Fruit fly (Drosophila melanogaster) whole organism, wandering third instar larva: ENCODE measurements around the gene Trmt61.

Source experiments
- Abd-B ChIP-seq: fragments of >200 bp; optimal IDR thresholded peaks from 2 replicates; lab custom pipeline; 2017; ENCODE audit warnings: missing biosample characterization, missing genetic modification characterization
- HLH106 ChIP-seq: fragments of 200-800 bp; optimal IDR thresholded peaks from 3 replicates; lab custom pipeline; 2019; ENCODE audit warnings: missing biosample characterization, mild to moderate bottlenecking, missing genetic modification characterization, moderate library complexity
- Sp1 ChIP-seq: fragments of 200-800 bp; sonication (Bioruptor generic); optimal IDR thresholded peaks from 3 replicates; lab custom pipeline; 2019; ENCODE audit warnings: missing biosample characterization, mild to moderate bottlenecking, missing genetic modification characterization, moderate library complexity
- br ChIP-seq: fragments of 200-800 bp; sonication (Bioruptor generic); optimal IDR thresholded peaks from 2 replicates; lab custom pipeline; 2016; ENCODE audit warnings: missing biosample characterization, missing genetic modification characterization
- brk ChIP-seq: fragments of 200-800 bp; sonication (Bioruptor generic); optimal IDR thresholded peaks from 2 replicates; lab custom pipeline; 2016; ENCODE audit warnings: missing biosample characterization, mild to moderate bottlenecking, missing genetic modification characterization
- fru ChIP-seq: fragments of 200-800 bp; sonication (Bioruptor generic); optimal IDR thresholded peaks from 3 replicates; lab custom pipeline; 2016; ENCODE audit warnings: missing biosample characterization, mild to moderate bottlenecking, missing genetic modification characterization
- h ChIP-seq: fragments of 200-800 bp; sonication (Bioruptor generic); optimal IDR thresholded peaks from 3 replicates; lab custom pipeline; 2016; ENCODE audit warnings: missing biosample characterization, mild to moderate bottlenecking, missing genetic modification characterization
- jim ChIP-seq: fragments of 175-275, 200-325 bp; sonication (Bioruptor generic); optimal IDR thresholded peaks from 2 replicates; lab custom pipeline; 2016; ENCODE audit warnings: missing biosample characterization, mild to moderate bottlenecking, missing genetic modification characterization
- lola ChIP-seq: fragments of >200 bp; optimal IDR thresholded peaks from 2 replicates; lab custom pipeline; 2017; ENCODE audit warnings: missing biosample characterization, missing genetic modification characterization
- rgr ChIP-seq: fragments of 200-800 bp; sonication (Bioruptor generic); optimal IDR thresholded peaks from 3 replicates; lab custom pipeline; 2016; ENCODE audit warnings: missing biosample characterization, mild to moderate bottlenecking, missing genetic modification characterization
- tai ChIP-seq: sonication (Bioruptor generic); optimal IDR thresholded peaks from 2 replicates; lab custom pipeline; 2016; ENCODE audit warnings: missing biosample characterization, missing genetic modification characterization

dm6 chr3R:26024596-26025213 lies 34.6 kb upstream of the Trmt61 start:
- TF ChIP-seq br = no peak
- TF ChIP-seq Sp1 (GFP tag; lab: Kevin White, UChicago) = no peak
- TF ChIP-seq fru (GFP tag; lab: Kevin White, UChicago) = no peak
- no peak for TF ChIP-seq lola (GFP tag; lab: Kevin White, UChicago)
- no peak for TF ChIP-seq rgr
- TF ChIP-seq Abd-B = no peak
- TF ChIP-seq jim = no peak
- TF ChIP-seq HLH106 (tag; lab: Kevin White, UChicago) = no peak
- TF ChIP-seq tai (GFP tag; lab: Kevin White, UChicago) = no peak
- TF ChIP-seq h (GFP tag; lab: Kevin White, UChicago) = no peak
- no peak for TF ChIP-seq brk (GFP tag; lab: Kevin White, UChicago)
